Worm (Caenorhabditis elegans) whole organism, young adult: Measurements from ENCODE around the gene R11G11.16.

ENCODE experiments used
- B0035.1 ChIP-seq: sonication (generic microtip); optimal IDR thresholded peaks from 2 replicates; lab custom pipeline; 2016; ENCODE audit warnings: missing genetic modification characterization, mild to moderate bottlenecking, missing compliant biosample characterization, missing genotype, missing genetic modification reagents
- B0336.3 ChIP-seq: fragments of 200-800 bp; sonication (Bioruptor generic); IDR thresholded peaks from 2 replicates; pipeline ENCODE4 v1.3.6; 2022; ENCODE audit warnings: missing genetic modification characterization, missing compliant biosample characterization
- D2030.7 ChIP-seq: fragments of 200-800 bp; sonication (Bioruptor generic); IDR thresholded peaks from 2 replicates; pipeline ENCODE4 v1.3.6; 2022; ENCODE audit warnings: missing genetic modification reagents, missing genetic modification characterization, missing compliant biosample characterization
- F23B12.7 ChIP-seq: sonication (generic microtip); optimal IDR thresholded peaks from 2 replicates; lab custom pipeline; 2017; ENCODE audit warnings: missing genetic modification characterization, mild to moderate bottlenecking, missing compliant biosample characterization, antibody characterized with exemption, moderate library complexity; ENCODE audit not compliant: insufficient read depth
- F57A8.1 ChIP-seq: fragments of 200-800 bp; sonication (Bioruptor generic); optimal IDR thresholded peaks from 2 replicates; lab custom pipeline; 2018; ENCODE audit warnings: mild to moderate bottlenecking, missing genetic modification characterization, moderate library complexity, missing compliant biosample characterization
- K12H6.12 ChIP-seq: fragments of 200-800 bp; sonication (Bioruptor generic); optimal IDR thresholded peaks from 2 replicates; lab custom pipeline; 2018; ENCODE audit warnings: mild to moderate bottlenecking, missing genetic modification characterization, missing compliant biosample characterization
- Y67H2A.10 ChIP-seq: fragments of 200-800 bp; sonication (Bioruptor generic); conservative IDR thresholded peaks from 2 replicates; pipeline ENCODE4 v1.3.6; 2022; ENCODE audit warnings: missing genetic modification reagents, missing genetic modification characterization, missing compliant biosample characterization
- Y79H2A.3 ChIP-seq: fragments of 200-800 bp; sonication (Bioruptor generic); conservative IDR thresholded peaks from 2 replicates; pipeline ENCODE4 v1.3.6; 2022; ENCODE audit warnings: missing genetic modification reagents, missing genetic modification characterization, missing compliant biosample characterization
- Y95B8A.8 ChIP-seq: fragments of 200-800 bp; sonication (Bioruptor generic); IDR thresholded peaks from 2 replicates; pipeline ENCODE4 v1.3.6; 2022; ENCODE audit warnings: missing genetic modification reagents, missing genetic modification characterization, missing compliant biosample characterization
- ama-1 ChIP-seq, 3 experiments: fragments of 150-350 bp in 1 of 3; sonication (generic microtip) in 2 of 3; optimal IDR thresholded peaks; 2 replicates each; lab custom pipeline; 2014 to 2018; ENCODE audit warnings: missing biosample characterization in 2 of 3, missing genetic modification characterization in 2 of 3, missing genetic modification reagents in 2 of 3
- attf-5 ChIP-seq: fragments of 200-800 bp; sonication (Bioruptor generic); optimal IDR thresholded peaks from 2 replicates; lab custom pipeline; 2018; ENCODE audit warnings: mild to moderate bottlenecking, missing genetic modification characterization, missing compliant biosample characterization
- attf-6 ChIP-seq: fragments of 200-800 bp; sonication (Bioruptor generic); IDR thresholded peaks from 2 replicates; pipeline ENCODE4 v1.3.6; 2022; ENCODE audit warnings: missing genetic modification reagents, missing genetic modification characterization, missing compliant biosample characterization
- bed-2 ChIP-seq: fragments of 200-800 bp; sonication (Bioruptor generic); IDR thresholded peaks from 2 replicates; pipeline ENCODE4 v1.3.6; 2022; ENCODE audit warnings: missing genetic modification reagents, missing genetic modification characterization, missing compliant biosample characterization
- ceh-40 ChIP-seq: fragments of 200-800 bp; sonication (Bioruptor generic); IDR thresholded peaks from 2 replicates; pipeline ENCODE4 v1.3.6; 2022; ENCODE audit warnings: missing genetic modification characterization, missing compliant biosample characterization
- ceh-79 ChIP-seq: sonication (generic microtip); optimal IDR thresholded peaks from 2 replicates; lab custom pipeline; 2017; ENCODE audit warnings: mild to moderate bottlenecking, missing genetic modification characterization, missing compliant biosample characterization
- ceh-91 ChIP-seq: fragments of 200-800 bp; sonication (Bioruptor generic); IDR thresholded peaks from 2 replicates; pipeline ENCODE4 v1.3.6; 2022; ENCODE audit warnings: missing genetic modification reagents, missing genetic modification characterization, missing compliant biosample characterization
- die-1 ChIP-seq: sonication (generic microtip); optimal IDR thresholded peaks from 2 replicates; lab custom pipeline; 2016; ENCODE audit warnings: missing genotype, mild to moderate bottlenecking, missing genetic modification characterization, missing compliant biosample characterization
- egl-18 ChIP-seq: fragments of 200-800 bp; sonication (Bioruptor generic); IDR thresholded peaks from 2 replicates; pipeline ENCODE4 v1.3.6; 2022; ENCODE audit warnings: missing genetic modification reagents, missing genetic modification characterization, missing compliant biosample characterization
- egl-44 ChIP-seq: fragments of 200-800 bp; sonication (Bioruptor generic); IDR thresholded peaks from 2 replicates; pipeline ENCODE4 v1.3.6; 2022; ENCODE audit warnings: missing genetic modification reagents, missing genetic modification characterization, missing compliant biosample characterization
- egrh-3 ChIP-seq: fragments of 200-800 bp; sonication (Bioruptor generic); IDR thresholded peaks from 2 replicates; pipeline ENCODE4 v1.3.6; 2022; ENCODE audit warnings: missing genetic modification reagents, missing genetic modification characterization, missing compliant biosample characterization
- hlh-26 ChIP-seq: fragments of 200-800 bp; sonication (Bioruptor generic); conservative IDR thresholded peaks from 2 replicates; pipeline ENCODE4 v1.3.6; 2022; ENCODE audit warnings: missing genetic modification reagents, missing genetic modification characterization, missing compliant biosample characterization
- hmg-20 ChIP-seq: fragments of 200-800 bp; sonication (Bioruptor generic); IDR thresholded peaks from 2 replicates; pipeline ENCODE4 v1.3.6; 2022; ENCODE audit warnings: missing genetic modification reagents, missing genetic modification characterization, missing compliant biosample characterization
- lag-1 ChIP-seq: fragments of 200-800 bp; sonication (Bioruptor generic); IDR thresholded peaks from 2 replicates; pipeline ENCODE4 v1.3.6; 2022; ENCODE audit warnings: missing genetic modification reagents, missing genetic modification characterization, missing compliant biosample characterization
- lin-26 ChIP-seq: fragments of 200-800 bp; sonication (Bioruptor generic); IDR thresholded peaks from 2 replicates; pipeline ENCODE4 v1.3.6; 2022; ENCODE audit warnings: missing genetic modification reagents, missing genetic modification characterization, missing compliant biosample characterization
- lin-35 ChIP-seq, 3 experiments: fragments of 150-350 bp in 2 of 3; sonication (generic microtip) in 1 of 3; optimal IDR thresholded peaks; 2 replicates each; lab custom pipeline; 2014 to 2018; ENCODE audit warnings: missing biosample characterization in 3 of 3, missing genetic modification characterization in 3 of 3, missing genetic modification reagents in 3 of 3
- lir-1 ChIP-seq: fragments of 200-800 bp; sonication (Bioruptor generic); conservative IDR thresholded peaks from 2 replicates; pipeline ENCODE4 v1.3.6; 2022; ENCODE audit warnings: missing genetic modification reagents, missing genetic modification characterization, missing compliant biosample characterization
- madf-10 ChIP-seq: sonication (generic microtip); optimal IDR thresholded peaks from 2 replicates; lab custom pipeline; 2016; ENCODE audit warnings: mild to moderate bottlenecking, missing genetic modification characterization, missing compliant biosample characterization
- mcd-1 ChIP-seq: fragments of 200-800 bp; sonication (Bioruptor generic); IDR thresholded peaks from 2 replicates; pipeline ENCODE4 v1.3.6; 2022; ENCODE audit warnings: missing genetic modification reagents, missing genetic modification characterization, missing compliant biosample characterization
- nfya-2 ChIP-seq: fragments of 200-800 bp; sonication (Bioruptor generic); IDR thresholded peaks from 2 replicates; pipeline ENCODE4 v1.3.6; 2022; ENCODE audit warnings: missing genetic modification reagents, missing genetic modification characterization, missing compliant biosample characterization
- nhr-179 ChIP-seq: sonication (generic microtip); optimal IDR thresholded peaks from 2 replicates; lab custom pipeline; 2016; ENCODE audit warnings: mild to moderate bottlenecking, missing genetic modification characterization, missing compliant biosample characterization
- nhr-27 ChIP-seq: fragments of 200-800 bp; sonication (Bioruptor generic); optimal IDR thresholded peaks from 2 replicates; lab custom pipeline; 2018; ENCODE audit warnings: mild to moderate bottlenecking, missing genetic modification characterization, moderate library complexity, missing compliant biosample characterization
- repo-1 ChIP-seq: sonication (generic microtip); optimal IDR thresholded peaks from 2 replicates; lab custom pipeline; 2017; ENCODE audit warnings: mild to moderate bottlenecking, missing genetic modification characterization, missing compliant biosample characterization
- sdz-38 ChIP-seq: sonication (generic microtip); optimal IDR thresholded peaks from 2 replicates; lab custom pipeline; 2016; ENCODE audit warnings: missing genotype, missing genetic modification characterization, missing compliant biosample characterization
- sptf-2 ChIP-seq: fragments of 200-800 bp; sonication (Bioruptor generic); optimal IDR thresholded peaks from 2 replicates; lab custom pipeline; 2018; ENCODE audit warnings: mild to moderate bottlenecking, missing genetic modification characterization, missing compliant biosample characterization
- tbp1 ChIP-seq: fragments of 200-800 bp; sonication (Bioruptor generic); optimal IDR thresholded peaks from 2 replicates; lab custom pipeline; 2018; ENCODE audit warnings: mild to moderate bottlenecking, missing genetic modification characterization, missing compliant biosample characterization
- tbx-9 ChIP-seq: sonication (generic microtip); optimal IDR thresholded peaks from 2 replicates; lab custom pipeline; 2016; ENCODE audit warnings: borderline replicate concordance, missing genetic modification characterization, inconsistent platforms, missing compliant biosample characterization
- xnd-1 ChIP-seq: sonication (generic microtip); optimal IDR thresholded peaks from 2 replicates; lab custom pipeline; 2016; ENCODE audit warnings: missing genotype, missing genetic modification reagents, missing genetic modification characterization, missing compliant biosample characterization
- ztf-18 ChIP-seq: sonication (generic microtip); optimal IDR thresholded peaks from 2 replicates; lab custom pipeline; 2016; ENCODE audit warnings: missing genotype, mild to moderate bottlenecking, missing genetic modification characterization, missing compliant biosample characterization
- ztf-25 ChIP-seq: fragments of 200-800 bp; sonication (Bioruptor generic); IDR thresholded peaks from 2 replicates; pipeline ENCODE4 v1.3.6; 2022; ENCODE audit warnings: missing genetic modification reagents, missing genetic modification characterization, missing compliant biosample characterization
- ztf-26 ChIP-seq: sonication (generic microtip); optimal IDR thresholded peaks from 2 replicates; lab custom pipeline; 2017; ENCODE audit warnings: missing genetic modification characterization, missing compliant biosample characterization

The R11G11.16 gene

DNA sequence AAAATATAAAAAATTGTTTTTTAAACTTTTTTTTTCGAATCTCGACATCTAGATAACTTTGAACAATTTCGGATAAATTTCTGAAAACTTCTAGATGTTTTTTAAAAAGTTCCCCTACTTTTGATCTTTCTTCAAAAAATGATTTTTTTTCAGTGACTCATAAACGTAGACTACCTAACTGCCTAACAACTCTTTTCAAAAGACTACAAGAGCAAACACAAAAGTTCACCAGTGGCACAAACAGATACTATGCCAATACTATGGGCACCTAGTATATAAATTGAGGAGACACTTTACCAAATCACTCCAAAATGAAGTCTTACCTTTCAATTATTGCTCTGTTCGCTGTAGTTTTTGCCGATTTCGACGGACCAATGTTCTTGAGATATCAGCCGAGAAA is 21.2 kb downstream of the R11G11.16 start, which contains the start of gene srlf-35:
Gene srlf-35, plus strand, starts transcription at position 301 of the 400 bp plus-strand sequence.
- TF ChIP-seq ztf-26 (tag; lab: Kevin White, UChicago): no peak
- no peak for TF ChIP-seq lir-1 (GFP tag; lab: Robert Waterston, UW)
- no peak for TF ChIP-seq hlh-26 (GFP tag; lab: Robert Waterston, UW)
- no peak for TF ChIP-seq mcd-1 (GFP tag; lab: Robert Waterston, UW)
- TF ChIP-seq xnd-1: no peak
- no peak for TF ChIP-seq F23B12.7 (tag; lab: Kevin White, UChicago)
- TF ChIP-seq nhr-179 (tag; lab: Kevin White, UChicago): no peak
- TF ChIP-seq nhr-27 (tag; lab: Kevin White, UChicago): no peak
- no peak for TF ChIP-seq lin-26 (GFP tag; lab: Robert Waterston, UW)
- no peak for TF ChIP-seq tbx-9 (tag; lab: Kevin White, UChicago)
- TF ChIP-seq tbp1 (GFP tag; lab: Kevin White, UChicago): no peak
- TF ChIP-seq bed-2: no peak
- no peak for TF ChIP-seq F57A8.1 (GFP tag; lab: Kevin White, UChicago)
- TF ChIP-seq lag-1 (GFP tag; lab: Robert Waterston, UW): no peak

DNA sequence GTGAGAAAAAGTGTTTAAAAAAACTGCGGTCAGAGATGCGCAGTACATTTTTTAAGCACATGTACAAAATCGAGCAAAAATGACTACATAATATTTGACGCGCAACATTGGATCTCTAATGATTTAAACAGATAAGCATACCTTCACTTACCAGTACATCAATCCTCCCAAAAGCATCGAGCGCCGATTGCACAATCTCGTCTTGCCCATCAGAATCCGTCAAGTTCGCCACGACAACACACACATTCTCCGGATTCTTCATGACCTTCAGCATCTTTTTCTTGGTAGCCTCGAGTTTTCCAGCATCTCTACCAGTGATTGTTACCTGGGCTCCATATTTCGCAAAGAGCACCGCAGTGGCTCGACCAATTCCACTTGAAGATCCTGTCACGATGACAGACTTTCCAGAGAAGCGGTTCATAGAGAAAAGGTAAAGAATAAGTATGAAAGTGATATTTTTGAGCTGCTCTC is 22.1 kb downstream of the R11G11.16 start, which contains the start of gene T01G6.10:
Gene T01G6.10, minus strand, starts transcription at position 421 of the 471 bp plus-strand sequence.
- TF ChIP-seq egl-18 (no peak), egl-44 (GFP tag; lab: Robert Waterston, UW) (no peak), ztf-25 (no peak), D2030.7 (GFP tag; lab: Robert Waterston, UW) (no peak), repo-1 (tag; lab: Kevin White, UChicago) (no peak), nfya-2 (GFP tag; lab: Robert Waterston, UW) (no peak), F57A8.1 (GFP tag; lab: Kevin White, UChicago) (no peak), madf-10 (no peak), nhr-27 (tag; lab: Kevin White, UChicago) (no peak), B0035.1 (no peak), sptf-2 (GFP tag; lab: Kevin White, UChicago) (no peak), ceh-79 (no peak), ama-1 (optimal IDR thresholded peaks at IDR 0.05; lab: Kevin White, UChicago) (no peak), ama-1 (GFP tag; optimal IDR thresholded peaks at IDR 0.05; lab: Kevin White, UChicago) (no peak), ceh-40 (no peak), Y79H2A.3 (GFP tag; lab: Robert Waterston, UW) (no peak), sdz-38 (tag; lab: Kevin White, UChicago) (no peak), ztf-18 (tag; lab: Kevin White, UChicago) (no peak)

DNA sequence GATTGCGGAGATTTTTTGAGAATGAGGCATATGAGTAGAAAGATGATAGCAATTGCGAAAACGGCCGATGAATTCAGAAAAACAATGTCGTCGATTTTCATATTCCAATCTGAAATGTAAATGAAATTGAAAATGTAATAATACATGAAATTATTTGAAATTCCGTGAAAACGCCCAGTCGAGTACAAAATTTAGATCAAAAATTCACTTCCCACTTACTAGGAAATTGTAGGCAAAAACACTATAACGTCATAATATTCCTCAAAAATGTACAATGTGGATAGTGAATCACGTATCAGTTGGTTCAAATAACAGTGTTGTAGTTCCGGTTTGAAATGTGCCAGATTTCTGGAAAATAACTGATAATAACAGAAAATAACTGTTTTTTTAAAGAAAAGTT is 23.7 kb downstream of the R11G11.16 start, which contains the start of gene str-256:
Gene str-256, minus strand, starts transcription at position 101 of the 400 bp plus-strand sequence.
- no peak for TF ChIP-seq D2030.7 (GFP tag; lab: Robert Waterston, UW)
- TF ChIP-seq madf-10: no peak
- TF ChIP-seq Y67H2A.10 (GFP tag; lab: Robert Waterston, UW): no peak
- no peak for TF ChIP-seq repo-1 (tag; lab: Kevin White, UChicago)
- TF ChIP-seq egrh-3: no peak
- TF ChIP-seq xnd-1: no peak
- no peak for TF ChIP-seq K12H6.12 (tag; lab: Kevin White, UChicago)
- no peak for TF ChIP-seq die-1 (tag; lab: Kevin White, UChicago)
- no peak for TF ChIP-seq attf-5
- TF ChIP-seq lag-1 (GFP tag; lab: Robert Waterston, UW): no peak
- no peak for TF ChIP-seq ceh-40
- TF ChIP-seq nhr-179 (tag; lab: Kevin White, UChicago): no peak
- TF ChIP-seq attf-6 (GFP tag; lab: Robert Waterston, UW): no peak
- TF ChIP-seq lin-35 (GFP tag; optimal IDR thresholded peaks at IDR 0.05; lab: Kevin White, UChicago): no peak
- no peak for TF ChIP-seq ceh-91 (GFP tag; lab: Robert Waterston, UW)
- no peak for TF ChIP-seq B0336.3 (GFP tag; lab: Robert Waterston, UW)
- no peak for TF ChIP-seq hmg-20 (GFP tag; lab: Robert Waterston, UW)
- no peak for TF ChIP-seq Y95B8A.8 (GFP tag; lab: Robert Waterston, UW)
- TF ChIP-seq, all 124 proteins: peak for 0
